Worm (Caenorhabditis elegans) whole organism, L1 larva: ENCODE data around the gene eif-2D.

Experiments used
- C04F5.9 ChIP-seq: sonication (generic microtip); optimal IDR thresholded peaks from 2 replicates; lab custom pipeline; 2016; ENCODE audit warnings: missing genetic modification characterization, missing compliant biosample characterization
- blmp-1 ChIP-seq: fragments of 150-350 bp; optimal IDR thresholded peaks from 2 replicates; lab custom pipeline; 2014; ENCODE audit warnings: missing biosample characterization, missing genetic modification characterization
- ceh-8 ChIP-seq: fragments of 200-800 bp; sonication (Bioruptor generic); optimal IDR thresholded peaks from 2 replicates; lab custom pipeline; 2018; ENCODE audit warnings: mild to moderate bottlenecking, missing genetic modification characterization, moderate library complexity, missing compliant biosample characterization
- ceh-82 ChIP-seq, 3 experiments: fragments of 150-350 bp in 1 of 3; sonication (generic microtip) in 2 of 3; optimal IDR thresholded peaks; 2 replicates each; lab custom pipeline; 2014 to 2017; ENCODE audit warnings: missing biosample characterization in 3 of 3, missing genetic modification characterization in 3 of 3
- ceh-88 ChIP-seq: fragments of 200-800 bp; sonication (Bioruptor generic); IDR thresholded peaks from 2 replicates; pipeline ENCODE4 v1.3.6; 2022; ENCODE audit warnings: missing genetic modification characterization, missing compliant biosample characterization
- ces-1 ChIP-seq: fragments of 150-350 bp; optimal IDR thresholded peaks from 2 replicates; lab custom pipeline; 2014; ENCODE audit warnings: missing biosample characterization, missing genetic modification reagents, missing genetic modification characterization
- dpl-1 ChIP-seq, 3 experiments: fragments of 150-350 bp in 2 of 3; sonication (generic microtip) in 1 of 3; optimal IDR thresholded peaks; 2 replicates each; lab custom pipeline; 2014 to 2017; ENCODE audit warnings: missing biosample characterization in 3 of 3, missing genetic modification characterization in 3 of 3, missing genetic modification reagents in 3 of 3
- elt-3 ChIP-seq, 6 experiments: fragments of 150-350 bp in 1 of 6; sonication (generic microtip); optimal IDR thresholded peaks; 2 replicates each; lab custom pipeline; 2017 to 2018; ENCODE audit warnings: missing biosample characterization in 6 of 6, missing genetic modification characterization in 6 of 6, inconsistent platforms in 1 of 6
- ets-5 ChIP-seq: fragments of 200-800 bp; sonication (Bioruptor generic); IDR thresholded peaks from 2 replicates; pipeline ENCODE4 v1.3.6; 2022; ENCODE audit warnings: missing genetic modification characterization, missing compliant biosample characterization
- fkh-10 ChIP-seq: sonication (generic microtip); optimal IDR thresholded peaks from 2 replicates; lab custom pipeline; 2017; ENCODE audit warnings: missing biosample characterization, missing genetic modification reagents, missing genetic modification characterization
- fkh-8 ChIP-seq: sonication (generic microtip); optimal IDR thresholded peaks from 2 replicates; lab custom pipeline; 2016; ENCODE audit warnings: mild to moderate bottlenecking, missing genetic modification characterization, missing compliant biosample characterization
- irx-1 ChIP-seq: sonication (generic microtip); optimal IDR thresholded peaks from 2 replicates; lab custom pipeline; 2016; ENCODE audit warnings: missing genetic modification characterization, missing compliant biosample characterization
- lin-13 ChIP-seq: fragments of 150-350 bp; optimal IDR thresholded peaks from 2 replicates; lab custom pipeline; 2014; ENCODE audit warnings: missing biosample characterization, missing genetic modification reagents, missing genetic modification characterization
- lin-14 ChIP-seq: fragments of 200-800 bp; sonication (Bioruptor generic); optimal IDR thresholded peaks from 2 replicates; lab custom pipeline; 2018; ENCODE audit warnings: mild to moderate bottlenecking, missing genetic modification characterization, moderate library complexity, missing compliant biosample characterization
- lin-15B ChIP-seq: fragments of 150-350 bp; sonication (generic microtip); optimal IDR thresholded peaks from 3 replicates; lab custom pipeline; 2014; ENCODE audit warnings: missing biosample characterization, missing genetic modification characterization
- lin-35 ChIP-seq, 2 experiments: fragments of 150-350 bp; optimal IDR thresholded peaks; 2 replicates each; lab custom pipeline; 2014; ENCODE audit warnings: missing biosample characterization in 2 of 2, missing genetic modification characterization in 2 of 2, missing genetic modification reagents in 2 of 2
- lin-39 ChIP-seq: fragments of 150-350 bp; optimal IDR thresholded peaks from 2 replicates; lab custom pipeline; 2014; ENCODE audit warnings: missing biosample characterization, missing genetic modification reagents, missing genetic modification characterization
- lsy-2 ChIP-seq, 2 experiments: fragments of 150-350 bp; optimal IDR thresholded peaks; 2 replicates each; lab custom pipeline; 2014; ENCODE audit warnings: missing biosample characterization in 2 of 2, missing genetic modification characterization in 2 of 2
- mdl-1 ChIP-seq, 2 experiments: fragments of 150-350 bp; optimal IDR thresholded peaks; 2 replicates each; lab custom pipeline; 2014 to 2017; ENCODE audit warnings: missing biosample characterization in 2 of 2, missing genetic modification characterization in 2 of 2, inconsistent platforms in 1 of 2
- mef-2 ChIP-seq: fragments of 150-350 bp; optimal IDR thresholded peaks from 2 replicates; lab custom pipeline; 2014; ENCODE audit warnings: missing biosample characterization, missing genetic modification characterization
- mep-1 ChIP-seq: fragments of 150-350 bp; optimal IDR thresholded peaks from 2 replicates; lab custom pipeline; 2014; ENCODE audit warnings: missing biosample characterization, missing genetic modification characterization
- nhr-19 ChIP-seq: fragments of 200-800 bp; sonication (Bioruptor generic); conservative IDR thresholded peaks from 2 replicates; pipeline ENCODE4 v1.3.6; 2022; ENCODE audit warnings: missing genetic modification characterization, missing compliant biosample characterization
- nhr-20 ChIP-seq: sonication (generic microtip); optimal IDR thresholded peaks from 2 replicates; lab custom pipeline; 2016; ENCODE audit warnings: mild to moderate bottlenecking, missing genetic modification characterization, missing compliant biosample characterization
- nhr-237 ChIP-seq: fragments of 150-350 bp; optimal IDR thresholded peaks from 2 replicates; lab custom pipeline; 2014; ENCODE audit warnings: missing biosample characterization, missing genetic modification characterization
- nhr-47 ChIP-seq: sonication (generic microtip); optimal IDR thresholded peaks from 2 replicates; lab custom pipeline; 2016; ENCODE audit warnings: mild to moderate bottlenecking, missing genetic modification characterization, moderate library complexity, missing compliant biosample characterization
- nhr-71 ChIP-seq: sonication (generic microtip); optimal IDR thresholded peaks from 2 replicates; lab custom pipeline; 2016; ENCODE audit warnings: mild to moderate bottlenecking, missing genetic modification characterization, moderate library complexity, missing compliant biosample characterization
- nhr-76 ChIP-seq: sonication (generic microtip); optimal IDR thresholded peaks from 2 replicates; lab custom pipeline; 2017; ENCODE audit warnings: missing biosample characterization, missing genetic modification characterization
- nhr-85 ChIP-seq: sonication (generic microtip); peaks from one replicate; lab custom pipeline; 2016; ENCODE audit warnings: missing genetic modification characterization, inconsistent platforms, missing compliant biosample characterization
- pqm-1 ChIP-seq: sonication (generic microtip); optimal IDR thresholded peaks from 3 replicates; lab custom pipeline; 2017; ENCODE audit warnings: missing biosample characterization, missing genetic modification characterization
- snpc-4 ChIP-seq: fragments of 150-350 bp; optimal IDR thresholded peaks from 2 replicates; lab custom pipeline; 2014; ENCODE audit warnings: missing biosample characterization, missing genetic modification characterization
- snu-23 ChIP-seq: sonication (generic microtip); optimal IDR thresholded peaks from 2 replicates; lab custom pipeline; 2016; ENCODE audit warnings: missing genetic modification characterization, missing compliant biosample characterization
- sox-4 ChIP-seq: sonication (generic microtip); optimal IDR thresholded peaks from 2 replicates; lab custom pipeline; 2016; ENCODE audit warnings: missing genetic modification characterization, missing compliant biosample characterization
- tbx-2 ChIP-seq: sonication (generic microtip); optimal IDR thresholded peaks from 2 replicates; lab custom pipeline; 2016; ENCODE audit warnings: missing genetic modification characterization, missing compliant biosample characterization
- unc-130 ChIP-seq: fragments of 150-350 bp; optimal IDR thresholded peaks from 2 replicates; lab custom pipeline; 2017; ENCODE audit warnings: missing biosample characterization, missing genetic modification characterization, inconsistent platforms
- unc-30 ChIP-seq: sonication (generic microtip); optimal IDR thresholded peaks from 2 replicates; lab custom pipeline; 2017; ENCODE audit warnings: missing biosample characterization, missing genetic modification characterization
- unc-98 ChIP-seq: fragments of 200-800 bp; sonication (Bioruptor generic); IDR thresholded peaks from 2 replicates; pipeline ENCODE4 v1.3.6; 2022; ENCODE audit warnings: missing genetic modification characterization, missing compliant biosample characterization
- xbp-1 ChIP-seq: sonication (generic microtip); optimal IDR thresholded peaks from 2 replicates; lab custom pipeline; 2016; ENCODE audit warnings: missing genetic modification characterization, missing compliant biosample characterization
- zip-4 ChIP-seq: fragments of 200-800 bp; sonication (Bioruptor generic); optimal IDR thresholded peaks from 2 replicates; lab custom pipeline; 2018; ENCODE audit warnings: mild to moderate bottlenecking, missing genetic modification characterization, moderate library complexity, missing compliant biosample characterization
- ztf-11 ChIP-seq, 2 experiments: sonication (generic microtip); optimal IDR thresholded peaks; 2 replicates each; lab custom pipeline; 2016 to 2017; ENCODE audit warnings: missing genetic modification characterization in 2 of 2, missing biosample characterization in 1 of 2, missing compliant biosample characterization in 1 of 2
- ztf-4 ChIP-seq: fragments of 150-350 bp; optimal IDR thresholded peaks from 2 replicates; lab custom pipeline; 2014; ENCODE audit warnings: missing biosample characterization, missing genetic modification characterization

eif-2D gene

ce11 chrII:5661735-5662177 lies 29.8 kb upstream of the eif-2D start (continued):
- peak; percentile 47 for TF ChIP-seq nhr-237 (tag; lab: Kevin White, UChicago)
- peak; percentile 87 for TF ChIP-seq nhr-20 (tag; lab: Kevin White, UChicago)
- peak; percentile 58 for TF ChIP-seq snpc-4
- TF ChIP-seq nhr-85: peak; percentile 88
- no peak for TF ChIP-seq unc-30 (tag; lab: Kevin White, UChicago)
- TF ChIP-seq mep-1 (tag; lab: Kevin White, UChicago): peak; percentile 67
- peak; percentile 98 for TF ChIP-seq ztf-4 (tag; lab: Kevin White, UChicago)
- peak; percentile 67 for TF ChIP-seq ces-1
- TF ChIP-seq unc-98 (GFP tag; lab: Robert Waterston, UW): no peak

DNA sequence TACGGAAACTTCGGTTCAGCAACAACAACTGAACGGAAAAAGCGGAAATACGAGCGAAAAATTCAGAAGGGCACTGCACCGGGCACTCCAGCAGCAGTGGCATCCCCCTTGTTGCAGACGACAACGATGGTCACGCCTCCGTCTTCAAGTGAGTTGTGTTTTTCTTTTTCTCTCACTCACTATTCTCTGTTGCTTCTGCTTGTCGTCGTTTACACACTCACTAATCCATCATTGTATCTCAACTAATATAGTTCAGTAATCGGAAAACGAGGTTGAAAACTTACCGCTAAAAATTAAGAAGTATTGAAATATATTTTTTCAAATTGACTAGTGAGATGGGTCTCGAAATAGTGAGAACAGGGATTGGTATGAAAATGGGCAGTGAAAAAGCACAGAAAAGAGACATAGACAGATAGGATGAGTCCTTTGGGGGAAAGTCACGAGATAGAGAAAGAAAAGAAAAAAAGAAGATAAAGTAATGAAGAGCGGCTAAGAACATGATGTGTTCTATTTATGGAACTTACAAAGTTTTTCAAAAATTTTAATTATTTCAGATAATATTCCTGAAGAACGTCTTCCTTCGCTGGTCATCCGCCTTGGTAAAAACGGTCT lies 28.2 kb upstream of the eif-2D start:
- peak in 1 of 2 experiments; percentile 6 for TF ChIP-seq lin-35 (GFP tag; optimal IDR thresholded peaks at IDR 0.05; lab: Kevin White, UChicago)
- TF ChIP-seq snu-23 (GFP tag; lab: Kevin White, UChicago): peak; percentile 41
- TF ChIP-seq xbp-1 (tag; lab: Kevin White, UChicago): peak; percentile 2
- no peak for TF ChIP-seq irx-1 (tag; lab: Kevin White, UChicago)
- TF ChIP-seq nhr-85: no peak
- TF ChIP-seq ztf-11 (tag; optimal IDR thresholded peaks at IDR 0.05; lab: Kevin White, UChicago): no peak
- peak; percentile 20 to 29 for TF ChIP-seq lsy-2 (tag; optimal IDR thresholded peaks at IDR 0.05; lab: Kevin White, UChicago)
- peak in 1 of 6 experiments; percentile 31 for TF ChIP-seq elt-3 (tag; optimal IDR thresholded peaks at IDR 0.05; lab: Kevin White, UChicago)
- TF ChIP-seq lin-13 (GFP tag; lab: Kevin White, UChicago): no peak
- TF ChIP-seq blmp-1 (tag; lab: Kevin White, UChicago): peak; percentile 59
- peak; percentile 0 for TF ChIP-seq nhr-20 (tag; lab: Kevin White, UChicago)
- no peak for TF ChIP-seq nhr-76
- no peak for TF ChIP-seq ceh-88 (GFP tag; lab: Robert Waterston, UW)
- peak; percentile 55 for TF ChIP-seq lin-14 (GFP tag; lab: Kevin White, UChicago)
- no peak for TF ChIP-seq C04F5.9
- no peak for TF ChIP-seq sox-4
- TF ChIP-seq fkh-10 (GFP tag; lab: Kevin White, UChicago): no peak
- TF ChIP-seq pqm-1 (tag; lab: Kevin White, UChicago): no peak
- no peak; the same call in 1 of the 2 replicates for TF ChIP-seq nhr-19 (GFP tag; lab: Robert Waterston, UW)
- TF ChIP-seq zip-4 (GFP tag; lab: Kevin White, UChicago): no peak
- no peak for TF ChIP-seq mdl-1 (tag; optimal IDR thresholded peaks at IDR 0.05; lab: Kevin White, UChicago)
- no peak for TF ChIP-seq ceh-8
- TF ChIP-seq ets-5 (GFP tag; lab: Robert Waterston, UW): no peak
- no peak for TF ChIP-seq tbx-2 (tag; lab: Kevin White, UChicago)
- TF ChIP-seq mef-2 (tag; lab: Kevin White, UChicago): peak; percentile 48
- peak; percentile 43 for TF ChIP-seq nhr-71 (tag; lab: Kevin White, UChicago)
- TF ChIP-seq nhr-47 (tag; lab: Kevin White, UChicago): peak; percentile 24
- no peak for TF ChIP-seq ztf-4 (tag; lab: Kevin White, UChicago)
- TF ChIP-seq dpl-1 (GFP tag; optimal IDR thresholded peaks at IDR 0.05; lab: Kevin White, UChicago): no peak
- TF ChIP-seq unc-130 (tag; lab: Kevin White, UChicago): no peak
- no peak for TF ChIP-seq fkh-8 (tag; lab: Kevin White, UChicago)
- no peak for TF ChIP-seq lin-39
- no peak for TF ChIP-seq ceh-82 (tag; optimal IDR thresholded peaks at IDR 0.05; lab: Kevin White, UChicago)
- TF ChIP-seq lin-15B (tag; lab: Kevin White, UChicago): no peak
